Worm (Caenorhabditis elegans): ENCODE measurements around the gene Y75B12B.1.
A peak's percentile ranks its signal among the peaks of the same experiment; 100 is the strongest.

Y75B12B.1 gene

ce11 chrV:15189567-15189966, 5.1 kb downstream of the Y75B12B.1 start, which contains the start of gene cyn-3 (continued):
- no peak for TF ChIP-seq ceh-9 (tag; optimal IDR thresholded peaks at IDR 0.05)
- TF ChIP-seq daf-12 (tag; optimal IDR thresholded peaks at IDR 0.05): no peak

ce11 chrV:15190903-15191302, 6.4 kb downstream of the Y75B12B.1 start, which contains the start of gene Y75B12B.11:
Y75B12B.11 (plus strand) TSS chrV:15191296.
- peak; percentile 87 for TF ChIP-seq lsy-12 (tag; optimal IDR thresholded peaks at IDR 0.05)
- TF ChIP-seq unc-62 (GFP tag; optimal IDR thresholded peaks at IDR 0.05): no peak
- peak; percentile 34 for TF ChIP-seq nhr-77 (tag; optimal IDR thresholded peaks at IDR 0.05)
- no peak for TF ChIP-seq fkh-2 (tag; optimal IDR thresholded peaks at IDR 0.05)
- TF ChIP-seq ceh-9 (tag; optimal IDR thresholded peaks at IDR 0.05): no peak
- peak; percentile 75 for TF ChIP-seq nhr-43 (tag; optimal IDR thresholded peaks at IDR 0.05; ENCODE audit: poor library complexity, severe bottlenecking)
- TF ChIP-seq jun-1 (tag; optimal IDR thresholded peaks at IDR 0.05): peak; percentile 40
- TF ChIP-seq fkh-10 (GFP tag; optimal IDR thresholded peaks at IDR 0.05): no peak
- TF ChIP-seq sea-2 (GFP tag; optimal IDR thresholded peaks at IDR 0.05): no peak
- peak; percentile 74 for TF ChIP-seq pha-4 (tag; optimal IDR thresholded peaks at IDR 0.05)
- no peak for TF ChIP-seq egl-5 (tag; optimal IDR thresholded peaks at IDR 0.05)
- no peak for TF ChIP-seq nhr-12 (tag; optimal IDR thresholded peaks at IDR 0.05)
- TF ChIP-seq snpc-4 (tag; optimal IDR thresholded peaks at IDR 0.05): no peak
- TF ChIP-seq pqm-1 (tag; optimal IDR thresholded peaks at IDR 0.05): peak; percentile 42
- TF ChIP-seq elt-2 (tag; optimal IDR thresholded peaks at IDR 0.05): peak; percentile 69
- TF ChIP-seq nfya-1 (tag; optimal IDR thresholded peaks at IDR 0.05; ENCODE audit: insufficient read depth): peak; percentile 71
- peak; percentile 84 for TF ChIP-seq nhr-25 (tag; optimal IDR thresholded peaks at IDR 0.05)
- TF ChIP-seq elt-1 (tag; optimal IDR thresholded peaks at IDR 0.05): no peak
- no peak for TF ChIP-seq daf-12 (tag; optimal IDR thresholded peaks at IDR 0.05)
- TF ChIP-seq aly-2 (tag; optimal IDR thresholded peaks at IDR 0.05): peak; percentile 45
- TF ChIP-seq lin-15B (tag; optimal IDR thresholded peaks at IDR 0.05): peak; percentile 54
- TF ChIP-seq fos-1 (tag; optimal IDR thresholded peaks at IDR 0.05): peak; percentile 61
- no peak for TF ChIP-seq mdl-1 (tag; optimal IDR thresholded peaks at IDR 0.05)
- TF ChIP-seq nhr-237 (tag; optimal IDR thresholded peaks at IDR 0.05): no peak
- peak; percentile 76 for TF ChIP-seq hmg-11 (tag; optimal IDR thresholded peaks at IDR 0.05)
- peak; percentile 10 for TF ChIP-seq ceh-82 (tag; optimal IDR thresholded peaks at IDR 0.05)
- TF ChIP-seq nhr-76 (tag; optimal IDR thresholded peaks at IDR 0.05): no peak
- peak; percentile 94 for TF ChIP-seq ama-1 (optimal IDR thresholded peaks at IDR 0.05)
- no peak for TF ChIP-seq egl-27 (tag; optimal IDR thresholded peaks at IDR 0.05)
- TF ChIP-seq R02D3.7 (tag; optimal IDR thresholded peaks at IDR 0.05): no peak
- TF ChIP-seq ceh-16 (tag; optimal IDR thresholded peaks at IDR 0.05): no peak
- peak; percentile 72 for TF ChIP-seq ztf-4 (tag; optimal IDR thresholded peaks at IDR 0.05)
- peak; percentile 82 for TF ChIP-seq tbx-2 (tag; optimal IDR thresholded peaks at IDR 0.05)
- no peak for TF ChIP-seq nhr-67 (tag; optimal IDR thresholded peaks at IDR 0.05)
- peak; percentile 76 for TF ChIP-seq lin-39 (tag; optimal IDR thresholded peaks at IDR 0.05)
- TF ChIP-seq skn-1 (tag; optimal IDR thresholded peaks at IDR 0.05): peak; percentile 81
- no peak for TF ChIP-seq eor-1 (tag; optimal IDR thresholded peaks at IDR 0.05)
- no peak for TF ChIP-seq nhr-28 (tag; optimal IDR thresholded peaks at IDR 0.05)
- peak; percentile 45 for TF ChIP-seq nhr-23 (tag; optimal IDR thresholded peaks at IDR 0.05)
- TF ChIP-seq elt-3 (tag; optimal IDR thresholded peaks at IDR 0.05): no peak

- TF ChIP-seq egl-27 (tag; optimal IDR thresholded peaks at IDR 0.05) (no peak), mdl-1 (tag; optimal IDR thresholded peaks at IDR 0.05) (no peak), aly-2 (tag; optimal IDR thresholded peaks at IDR 0.05) (no peak), sea-2 (GFP tag; optimal IDR thresholded peaks at IDR 0.05) (no peak), R02D3.7 (tag; optimal IDR thresholded peaks at IDR 0.05) (no peak), skn-1 (tag; optimal IDR thresholded peaks at IDR 0.05) (no peak), pqm-1 (tag; optimal IDR thresholded peaks at IDR 0.05) (no peak), nhr-12 (tag; optimal IDR thresholded peaks at IDR 0.05) (no peak), nhr-11 (tag; optimal IDR thresholded peaks at IDR 0.05) (no peak), ztf-11 (tag; optimal IDR thresholded peaks at IDR 0.05) (no peak), lin-39 (tag; optimal IDR thresholded peaks at IDR 0.05) (no peak), tbx-2 (tag; optimal IDR thresholded peaks at IDR 0.05) (no peak), ceh-9 (tag; optimal IDR thresholded peaks at IDR 0.05) (no peak), ZK546.5 (tag; optimal IDR thresholded peaks at IDR 0.05) (no peak), fkh-2 (tag; optimal IDR thresholded peaks at IDR 0.05) (no peak)
Measured at ce11 chrV:15191971-15192370, 7.5 kb downstream of the Y75B12B.1 start.

All from whole organism, L3 larva.